Worm (Caenorhabditis elegans): ENCODE results near the gene sdz-1.

sdz-1 gene

DNA sequence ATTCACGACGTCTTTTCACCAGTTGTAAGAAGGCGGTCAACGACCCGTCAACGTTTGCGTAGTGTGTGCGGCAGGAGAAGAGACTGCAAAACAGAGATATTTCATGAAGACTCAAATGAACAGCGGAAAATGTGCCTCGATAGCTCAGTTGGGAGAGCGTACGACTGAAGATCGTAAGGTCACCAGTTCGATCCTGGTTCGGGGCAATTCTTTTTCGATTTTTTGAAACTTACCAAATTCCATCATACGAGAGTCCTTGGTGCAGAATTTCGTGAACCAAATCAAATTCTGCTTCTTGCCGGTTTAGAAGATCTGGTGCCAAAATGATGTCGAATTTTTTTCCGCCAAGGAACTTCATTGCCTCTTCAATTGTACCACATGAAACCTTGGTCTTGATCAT is 47.2 kb downstream of the sdz-1 start (continued):
- TF ChIP-seq F37D6.2 (tag; optimal IDR thresholded peaks at IDR 0.05) (no peak), lir-3 (tag; optimal IDR thresholded peaks at IDR 0.05) (no peak), dmd-9 (GFP tag; IDR thresholded peaks at IDR 0.05) (no peak), rbr-2 (tag; optimal IDR thresholded peaks at IDR 0.05) (peak; percentile 47), cey-2 (tag; optimal IDR thresholded peaks at IDR 0.05; ENCODE audit: borderline replicate concordance, insufficient read depth) (no peak), aly-2 (tag; optimal IDR thresholded peaks at IDR 0.05) (peak; percentile 5), F44E2.7 (GFP tag; IDR thresholded peaks at IDR 0.05) (no peak), nhr-237 (tag; optimal IDR thresholded peaks at IDR 0.05) (no peak), mep-1 (tag; optimal IDR thresholded peaks at IDR 0.05) (peak; percentile 34), ZK546.5 (tag; optimal IDR thresholded peaks at IDR 0.05) (no peak), egl-27 (tag; optimal IDR thresholded peaks at IDR 0.05) (no peak), ztf-7 (tag; optimal IDR thresholded peaks at IDR 0.05) (no peak), spr-1 (tag; optimal IDR thresholded peaks at IDR 0.05) (no peak), nhr-42 (GFP tag; IDR thresholded peaks at IDR 0.05) (no peak), tag-97 (GFP tag; IDR thresholded peaks at IDR 0.05) (no peak), ces-1 (GFP tag; optimal IDR thresholded peaks at IDR 0.05) (no peak), mdt-29 (GFP tag; IDR thresholded peaks at IDR 0.05) (peak; percentile 44; the same call in 1 of the 2 replicates), aha-1 (tag) (peak; percentile 97), pqm-1 (tag; optimal IDR thresholded peaks at IDR 0.05) (no peak), dpl-1 (GFP tag; optimal IDR thresholded peaks at IDR 0.05) (no peak), arid-1 (GFP tag; conservative IDR thresholded peaks at IDR 0.05) (peak; percentile 18; the same call in 1 of the 2 replicates), nhr-76 (tag; optimal IDR thresholded peaks at IDR 0.05) (no peak), mxl-3 (GFP tag; optimal IDR thresholded peaks at IDR 0.05) (peak; percentile 51), skn-1 (tag; optimal IDR thresholded peaks at IDR 0.05) (no peak), hlh-30 (tag; optimal IDR thresholded peaks at IDR 0.05; ENCODE audit: insufficient read depth) (no peak), T20F7.1 (GFP tag; optimal IDR thresholded peaks at IDR 0.05) (no peak)

DNA sequence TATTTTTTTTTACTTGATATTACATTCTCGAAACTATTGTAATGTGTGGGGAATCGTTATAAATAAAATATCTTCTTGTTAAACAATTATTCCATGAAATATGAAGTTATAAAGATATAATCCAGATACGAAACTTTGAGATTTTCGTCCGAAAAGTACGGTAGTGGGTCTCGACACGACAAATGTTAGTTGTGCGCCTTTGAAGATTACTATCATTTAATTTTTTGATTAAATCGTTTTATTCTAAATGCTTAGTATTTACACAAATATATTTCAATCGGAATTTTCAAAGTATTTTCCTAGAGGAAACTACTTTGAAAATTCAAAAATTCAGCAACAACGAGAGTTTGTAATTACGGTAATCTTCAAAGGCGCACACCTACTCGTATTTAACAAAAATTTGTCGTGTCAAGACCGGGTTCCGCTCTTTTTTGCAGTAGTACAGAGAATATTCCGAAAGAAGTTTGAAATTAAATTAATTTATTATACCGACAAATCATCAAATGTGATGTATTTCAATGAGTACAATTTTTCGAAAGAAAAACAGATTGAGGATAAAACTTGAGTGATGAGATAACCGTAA is 47.9 kb downstream of the sdz-1 start:
- TF ChIP-seq dmd-6 (GFP tag; IDR thresholded peaks at IDR 0.05) (peak; percentile 13; the same call in 1 of the 2 replicates), lin-38 (GFP tag; IDR thresholded peaks at IDR 0.05) (peak; percentile 30; the same call in 1 of the 2 replicates), cey-2 (tag; optimal IDR thresholded peaks at IDR 0.05; ENCODE audit: borderline replicate concordance, insufficient read depth) (no peak), lin-29 (GFP tag; IDR thresholded peaks at IDR 0.05) (no peak), daf-16 (GFP tag; optimal IDR thresholded peaks at IDR 0.05) (no peak), daf-16 (tag; optimal IDR thresholded peaks at IDR 0.05) (peak; percentile 44), snpc-1.2 (GFP tag; IDR thresholded peaks at IDR 0.05) (no peak), dmd-9 (GFP tag; IDR thresholded peaks at IDR 0.05) (no peak), F37D6.2 (tag; optimal IDR thresholded peaks at IDR 0.05) (no peak), R02D3.7 (tag; optimal IDR thresholded peaks at IDR 0.05) (no peak), ceh-82 (tag; optimal IDR thresholded peaks at IDR 0.05) (no peak), nhr-10 (tag; optimal IDR thresholded peaks at IDR 0.05) (no peak), hlh-30 (tag; optimal IDR thresholded peaks at IDR 0.05; ENCODE audit: insufficient read depth) (peak; percentile 16), unc-62 (GFP tag; optimal IDR thresholded peaks at IDR 0.05 in 1 of 2) (no peak), unc-62 (tag; optimal IDR thresholded peaks at IDR 0.05) (no peak), duxl-1 (tag; optimal IDR thresholded peaks at IDR 0.05; ENCODE audit: poor library complexity) (no peak), zfp-3 (GFP tag; conservative IDR thresholded peaks at IDR 0.05) (peak; percentile 84), Y105C5A.15 (GFP tag; IDR thresholded peaks at IDR 0.05) (no peak), lim-7 (GFP tag; IDR thresholded peaks at IDR 0.05) (no peak), dve-1 (tag; optimal IDR thresholded peaks at IDR 0.05; ENCODE audit: insufficient read depth) (peak; percentile 19), D1046.2 (GFP tag; IDR thresholded peaks at IDR 0.05) (no peak), skn-1 (tag; optimal IDR thresholded peaks at IDR 0.05) (no peak), pqm-1 (tag; optimal IDR thresholded peaks at IDR 0.05) (no peak), nhr-25 (tag; optimal IDR thresholded peaks at IDR 0.05; ENCODE audit: borderline replicate concordance, insufficient read depth) (no peak), snpc-4 (tag; optimal IDR thresholded peaks at IDR 0.05) (no peak), ctbp-1 (GFP tag; IDR thresholded peaks at IDR 0.05) (no peak), egl-43 (GFP tag; IDR thresholded peaks at IDR 0.05) (no peak), F49E8.2 (tag; optimal IDR thresholded peaks at IDR 0.05; ENCODE audit: borderline replicate concordance) (no peak), ceh-32 (tag; optimal IDR thresholded peaks at IDR 0.05; ENCODE audit: poor library complexity) (no peak), F44E2.7 (GFP tag; IDR thresholded peaks at IDR 0.05) (no peak), zip-2 (tag; optimal IDR thresholded peaks at IDR 0.05) (no peak)
